Worm (Caenorhabditis elegans) whole organism, L1 larva: ENCODE measurements around the gene K10H10.9.
A peak's percentile ranks its signal among the peaks of the same experiment; 100 is the strongest.

Experiments
- F16B12.6 ChIP-seq: fragments of 150-350 bp; optimal IDR thresholded peaks from 2 replicates; lab custom pipeline; 2014; ENCODE audit warnings: missing biosample characterization, missing genetic modification characterization
- Y116A8C.19 ChIP-seq: sonication (generic microtip); optimal IDR thresholded peaks from 2 replicates; lab custom pipeline; 2016; ENCODE audit warnings: missing compliant biosample characterization, missing genetic modification characterization, borderline replicate concordance
- ces-1 ChIP-seq: fragments of 150-350 bp; optimal IDR thresholded peaks from 2 replicates; lab custom pipeline; 2014; ENCODE audit warnings: missing biosample characterization, missing genetic modification reagents, missing genetic modification characterization
- dsc-1 ChIP-seq: sonication (generic microtip); optimal IDR thresholded peaks from 2 replicates; lab custom pipeline; 2016; ENCODE audit warnings: mild to moderate bottlenecking, missing genetic modification characterization, missing compliant biosample characterization
- efl-1 ChIP-seq, 4 experiments: fragments of 150-350 bp; optimal IDR thresholded peaks in 3 of 4; peaks in 1 of 4; 1 replicate in 1 of 4; 2 replicates in 3 of 4; lab custom pipeline; 2014; ENCODE audit warnings: missing biosample characterization in 2 of 4, missing genetic modification characterization in 2 of 4, missing genetic modification reagents in 2 of 4
- egl-13 ChIP-seq: sonication (generic microtip); optimal IDR thresholded peaks from 2 replicates; lab custom pipeline; 2016; ENCODE audit warnings: missing genotype, missing genetic modification reagents, missing genetic modification characterization, missing compliant biosample characterization
- elt-2 ChIP-seq: sonication (generic microtip); optimal IDR thresholded peaks from 2 replicates; lab custom pipeline; 2016; ENCODE audit warnings: missing genetic modification characterization, mild to moderate bottlenecking, inconsistent platforms, missing compliant biosample characterization, missing genetic modification reagents
- elt-3 ChIP-seq, 6 experiments: fragments of 150-350 bp in 1 of 6; sonication (generic microtip); optimal IDR thresholded peaks; 2 replicates each; lab custom pipeline; 2017 to 2018; ENCODE audit warnings: missing biosample characterization in 6 of 6, missing genetic modification characterization in 6 of 6, inconsistent platforms in 1 of 6
- fkh-10 ChIP-seq: sonication (generic microtip); optimal IDR thresholded peaks from 2 replicates; lab custom pipeline; 2017; ENCODE audit warnings: missing biosample characterization, missing genetic modification reagents, missing genetic modification characterization
- fkh-4 ChIP-seq: sonication (generic microtip); optimal IDR thresholded peaks from 2 replicates; lab custom pipeline; 2016; ENCODE audit warnings: missing compliant biosample characterization, missing genetic modification characterization, borderline replicate concordance
- grh-1 ChIP-seq: fragments of 200-800 bp; sonication (Bioruptor generic); IDR thresholded peaks from 2 replicates; pipeline ENCODE4 v1.3.6; 2022; ENCODE audit warnings: missing genetic modification reagents, missing genetic modification characterization, missing compliant biosample characterization
- hlh-17 ChIP-seq: fragments of 200-800 bp; sonication (Bioruptor generic); optimal IDR thresholded peaks from 2 replicates; lab custom pipeline; 2018; ENCODE audit warnings: missing genetic modification characterization, mild to moderate bottlenecking, missing compliant biosample characterization, moderate library complexity, borderline replicate concordance
- hlh-4 ChIP-seq: sonication (generic microtip); optimal IDR thresholded peaks from 2 replicates; lab custom pipeline; 2016; ENCODE audit warnings: mild to moderate bottlenecking, missing genetic modification characterization, missing compliant biosample characterization
- jun-1 ChIP-seq: fragments of 150-350 bp; optimal IDR thresholded peaks from 2 replicates; lab custom pipeline; 2014; ENCODE audit warnings: missing biosample characterization, missing genetic modification reagents, missing genetic modification characterization
- lin-35 ChIP-seq, 2 experiments: fragments of 150-350 bp; optimal IDR thresholded peaks; 2 replicates each; lab custom pipeline; 2014; ENCODE audit warnings: missing biosample characterization in 2 of 2, missing genetic modification characterization in 2 of 2, missing genetic modification reagents in 2 of 2
- lin-39 ChIP-seq: fragments of 150-350 bp; optimal IDR thresholded peaks from 2 replicates; lab custom pipeline; 2014; ENCODE audit warnings: missing biosample characterization, missing genetic modification reagents, missing genetic modification characterization
- lsy-2 ChIP-seq, 2 experiments: fragments of 150-350 bp; optimal IDR thresholded peaks; 2 replicates each; lab custom pipeline; 2014; ENCODE audit warnings: missing biosample characterization in 2 of 2, missing genetic modification characterization in 2 of 2
- mep-1 ChIP-seq: fragments of 150-350 bp; optimal IDR thresholded peaks from 2 replicates; lab custom pipeline; 2014; ENCODE audit warnings: missing biosample characterization, missing genetic modification characterization
- nhr-11 ChIP-seq: fragments of 150-350 bp; optimal IDR thresholded peaks from 2 replicates; lab custom pipeline; 2014; ENCODE audit warnings: missing biosample characterization, missing genetic modification characterization
- nhr-12 ChIP-seq: sonication (generic microtip); optimal IDR thresholded peaks from 2 replicates; lab custom pipeline; 2017; ENCODE audit warnings: missing biosample characterization, missing genetic modification characterization
- nhr-71 ChIP-seq: sonication (generic microtip); optimal IDR thresholded peaks from 2 replicates; lab custom pipeline; 2016; ENCODE audit warnings: mild to moderate bottlenecking, missing genetic modification characterization, moderate library complexity, missing compliant biosample characterization
- nhr-76 ChIP-seq: sonication (generic microtip); optimal IDR thresholded peaks from 2 replicates; lab custom pipeline; 2017; ENCODE audit warnings: missing biosample characterization, missing genetic modification characterization
- nhr-90 ChIP-seq: sonication (generic microtip); optimal IDR thresholded peaks from 2 replicates; lab custom pipeline; 2016; ENCODE audit warnings: mild to moderate bottlenecking, missing genetic modification characterization, missing compliant biosample characterization; ENCODE audit not compliant: poor library complexity
- pag-3 ChIP-seq: sonication (generic microtip); optimal IDR thresholded peaks from 2 replicates; lab custom pipeline; 2017; ENCODE audit warnings: missing genetic modification characterization, mild to moderate bottlenecking, missing compliant biosample characterization, antibody characterized with exemption, borderline replicate concordance; ENCODE audit not compliant: insufficient read depth
- snpc-4 ChIP-seq: fragments of 150-350 bp; optimal IDR thresholded peaks from 2 replicates; lab custom pipeline; 2014; ENCODE audit warnings: missing biosample characterization, missing genetic modification characterization
- sptf-1 ChIP-seq: fragments of 150-350 bp; optimal IDR thresholded peaks from 2 replicates; lab custom pipeline; 2014; ENCODE audit warnings: missing biosample characterization, missing genetic modification characterization
- sup-37 ChIP-seq: fragments of 200-800 bp; sonication (Bioruptor generic); optimal IDR thresholded peaks from 2 replicates; lab custom pipeline; 2018; ENCODE audit warnings: mild to moderate bottlenecking, missing genetic modification characterization, missing compliant biosample characterization
- swsn-7 ChIP-seq: sonication (generic microtip); optimal IDR thresholded peaks from 2 replicates; lab custom pipeline; 2016; ENCODE audit warnings: missing genetic modification characterization, missing compliant biosample characterization
- unc-62 ChIP-seq: fragments of 150-350 bp; optimal IDR thresholded peaks from 2 replicates; lab custom pipeline; 2014; ENCODE audit warnings: missing biosample characterization, missing genetic modification reagents, missing genetic modification characterization
- unc-86 ChIP-seq: sonication (generic microtip); optimal IDR thresholded peaks from 2 replicates; lab custom pipeline; 2016; ENCODE audit warnings: missing genetic modification characterization, missing compliant biosample characterization
- vab-15 ChIP-seq: sonication (generic microtip); optimal IDR thresholded peaks from 2 replicates; lab custom pipeline; 2017; ENCODE audit warnings: missing genotype, mild to moderate bottlenecking, missing genetic modification characterization, missing compliant biosample characterization
- zag-1 ChIP-seq: fragments of 150-350 bp; optimal IDR thresholded peaks from 2 replicates; lab custom pipeline; 2014; ENCODE audit warnings: missing biosample characterization, missing genetic modification characterization
- ztf-11 ChIP-seq, 2 experiments: sonication (generic microtip); optimal IDR thresholded peaks; 2 replicates each; lab custom pipeline; 2016 to 2017; ENCODE audit warnings: missing genetic modification characterization in 2 of 2, missing biosample characterization in 1 of 2, missing compliant biosample characterization in 1 of 2
- ztf-4 ChIP-seq: fragments of 150-350 bp; optimal IDR thresholded peaks from 2 replicates; lab custom pipeline; 2014; ENCODE audit warnings: missing biosample characterization, missing genetic modification characterization

K10H10.9 gene

DNA sequence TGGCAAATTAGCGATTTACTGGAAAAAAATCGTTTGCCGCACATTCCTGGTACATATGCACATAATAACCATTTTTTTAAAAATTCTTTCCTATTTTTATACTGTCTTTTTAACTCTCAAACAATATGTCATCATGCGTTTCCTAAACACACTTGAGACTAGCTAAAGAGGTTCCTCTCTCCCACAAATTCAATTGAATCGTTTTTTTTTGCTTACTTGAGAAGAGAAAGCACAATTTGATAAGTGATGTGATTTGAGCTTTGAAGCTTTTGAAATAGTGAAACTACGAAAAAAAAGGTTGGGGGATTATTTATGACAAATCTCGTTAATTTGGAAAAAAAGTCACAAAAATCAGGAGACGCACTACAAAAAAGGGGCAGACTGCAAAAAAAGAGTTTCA lies 40.1 kb upstream of the K10H10.9 start:
- TF ChIP-seq fkh-10 (GFP tag; lab: Kevin White, UChicago) (peak; percentile 55), vab-15 (no peak)

DNA sequence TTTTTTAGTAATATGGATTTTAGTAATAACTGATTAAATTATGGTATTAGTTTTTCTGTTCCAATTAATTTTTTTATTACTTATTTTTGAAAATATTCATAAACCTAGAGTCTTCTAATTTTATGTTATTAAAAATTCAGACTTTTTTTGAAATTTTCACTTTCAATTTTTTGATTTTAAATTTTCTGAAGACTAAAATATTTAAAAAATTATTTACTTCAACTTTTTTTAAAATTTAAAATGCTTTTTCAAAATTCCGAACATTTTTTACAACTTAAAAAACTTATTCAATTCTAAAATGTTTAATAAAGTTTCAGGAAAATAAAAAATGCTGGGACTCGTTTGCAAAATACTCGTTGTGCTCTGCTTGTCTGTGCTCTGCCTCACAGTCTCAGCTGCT lies 35.7 kb upstream of the K10H10.9 start, which contains the start of gene nlp-41:
TSS of gene nlp-41 (plus strand) at position 301 of the 400 bp plus-strand sequence.
- TF ChIP-seq fkh-4 (tag; lab: Kevin White, UChicago) = no peak
- no peak for TF ChIP-seq mep-1 (tag; lab: Kevin White, UChicago)
- no peak for TF ChIP-seq unc-86 (tag; lab: Kevin White, UChicago)
- no peak for TF ChIP-seq ces-1 (GFP tag; lab: Kevin White, UChicago)
- TF ChIP-seq jun-1 = no peak
- TF ChIP-seq elt-3 (tag; optimal IDR thresholded peaks at IDR 0.05; lab: Kevin White, UChicago) = no peak
- TF ChIP-seq snpc-4 (tag; lab: Kevin White, UChicago) = no peak
- no peak for TF ChIP-seq vab-15
- TF ChIP-seq unc-62 (GFP tag; lab: Kevin White, UChicago) = no peak
- TF ChIP-seq lin-35 (GFP tag; optimal IDR thresholded peaks at IDR 0.05; lab: Kevin White, UChicago) = no peak
- no peak for TF ChIP-seq zag-1 (tag; lab: Kevin White, UChicago)
- no peak for TF ChIP-seq pag-3 (tag; lab: Kevin White, UChicago)

DNA sequence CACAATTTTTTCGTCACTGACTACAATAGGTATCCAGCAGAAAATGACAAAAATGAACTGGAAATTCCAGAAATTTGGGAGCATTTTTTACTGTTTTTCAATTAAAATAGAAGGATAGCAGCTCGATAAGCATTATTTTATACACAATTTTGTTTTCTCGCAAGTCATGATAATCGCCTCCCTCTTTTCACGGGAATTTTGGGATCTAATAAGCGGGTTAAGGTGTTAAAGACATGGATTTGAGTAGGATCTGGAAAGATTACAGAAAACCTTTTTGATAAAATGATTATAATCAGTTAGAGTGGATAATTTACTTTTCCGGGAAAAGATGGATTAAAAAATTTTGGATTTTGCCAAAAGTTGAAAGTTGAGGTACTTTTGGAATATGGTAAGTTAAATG lies 33.8 kb upstream of the K10H10.9 start, which contains the start of gene gcy-29:
TSS of gene gcy-29 (minus strand) at position 101 of the 400 bp plus-strand sequence.
- no peak for TF ChIP-seq nhr-76
- no peak for TF ChIP-seq zag-1 (tag; lab: Kevin White, UChicago)
- TF ChIP-seq egl-13 (tag; lab: Kevin White, UChicago) = peak; percentile 28
- TF ChIP-seq dsc-1 = peak; percentile 81
- no peak for TF ChIP-seq nhr-11
- no peak for TF ChIP-seq Y116A8C.19 (tag; lab: Kevin White, UChicago)
- TF ChIP-seq, all 84 proteins: peak for 2

ce11 chrII:14540551-14540950 lies 25.6 kb upstream of the K10H10.9 start:
- TF ChIP-seq ztf-4 (no peak), F16B12.6 (tag; lab: Kevin White, UChicago) (no peak), elt-2 (peak; percentile 12)

DNA sequence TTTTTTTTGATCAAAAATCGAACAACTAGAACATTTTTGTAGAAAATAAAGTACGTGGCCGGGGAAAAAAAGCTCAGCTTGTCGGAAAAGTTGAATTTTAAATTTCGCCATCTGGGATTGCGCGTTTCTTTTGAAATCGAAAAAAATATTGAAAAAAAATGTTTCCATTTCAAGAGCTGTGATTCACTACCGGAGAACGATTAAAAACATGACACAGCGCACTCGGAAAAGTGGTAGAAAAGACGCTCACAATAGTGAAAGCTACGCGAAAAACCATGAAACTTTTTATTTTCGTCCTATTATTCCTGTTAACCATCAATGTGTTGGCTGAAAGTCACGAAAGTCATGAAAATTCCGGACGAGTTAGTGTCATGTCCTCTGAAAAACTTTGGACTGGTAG lies 22.8 kb upstream of the K10H10.9 start, which contains the start of the genes clec-147 and C04H5.7:
TSS of gene clec-147 (minus strand) at position 101 of the 400 bp plus-strand sequence.
TSS of gene C04H5.7 (plus strand) at position 219 of the 400 bp plus-strand sequence.
- TF ChIP-seq efl-1 (optimal IDR thresholded peaks at IDR 0.05; lab: Kevin White, UChicago) = no peak
- peak in 1 of 2 experiments; percentile 51 for TF ChIP-seq efl-1 (GFP tag; optimal IDR thresholded peaks at IDR 0.05 in 1 of 2; lab: Kevin White, UChicago)
- no peak for TF ChIP-seq nhr-90 (tag; lab: Kevin White, UChicago)

DNA sequence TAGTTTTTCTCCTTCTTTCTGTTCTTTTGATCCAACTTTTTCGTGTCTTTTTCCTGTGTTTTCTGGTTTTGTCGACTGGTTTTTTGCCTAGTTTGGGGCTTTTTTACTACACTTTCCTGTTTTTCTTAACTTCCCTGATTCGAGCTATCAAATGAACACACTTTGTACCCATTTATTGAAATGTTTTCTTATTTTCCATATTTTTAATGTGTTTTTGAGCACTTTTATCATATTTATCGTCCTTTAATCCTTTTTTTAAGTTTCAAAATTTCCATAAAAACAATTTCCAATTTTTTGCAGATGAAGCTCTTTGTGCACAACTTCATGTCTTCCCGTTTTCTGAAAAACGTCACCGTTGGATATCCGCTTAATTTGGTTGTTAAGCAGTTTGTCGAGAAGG lies 19.1 kb upstream of the K10H10.9 start, which contains the start of gene C04H5.1:
TSS of gene C04H5.1 (plus strand) at position 301 of the 400 bp plus-strand sequence.
- TF ChIP-seq sptf-1 (tag; lab: Kevin White, UChicago) (no peak), ztf-11 (tag; optimal IDR thresholded peaks at IDR 0.05; lab: Kevin White, UChicago) (no peak), nhr-71 (tag; lab: Kevin White, UChicago) (no peak), swsn-7 (tag; lab: Kevin White, UChicago) (no peak), F16B12.6 (tag; lab: Kevin White, UChicago) (no peak), elt-2 (no peak), hlh-4 (tag; lab: Kevin White, UChicago) (no peak), nhr-12 (tag; lab: Kevin White, UChicago) (no peak), grh-1 (GFP tag; lab: Robert Waterston, UW) (no peak), sup-37 (GFP tag; lab: Kevin White, UChicago) (no peak), hlh-17 (GFP tag; lab: Kevin White, UChicago) (no peak), lin-39 (no peak), lsy-2 (tag; optimal IDR thresholded peaks at IDR 0.05; lab: Kevin White, UChicago) (no peak)
- TF ChIP-seq, all 84 proteins: peak for 0
